Fruit fly (Drosophila melanogaster) whole organism, embryonic: Measurements from ENCODE around the gene Mkp3.

Source experiments
- Atf6 ChIP-seq: fragments of 200-800 bp; sonication (Bioruptor generic); IDR thresholded peaks from 2 replicates; pipeline ENCODE4 v1.3.6; 2022; ENCODE audit warnings: missing biosample characterization, missing genetic modification characterization
- B-H2 ChIP-seq: fragments of 200-800 bp; sonication (Bioruptor generic); optimal IDR thresholded peaks from 2 replicates; lab custom pipeline; 2018; ENCODE audit warnings: missing biosample characterization, mild to moderate bottlenecking, missing genetic modification characterization
- BEAF-32 ChIP-seq: fragments of 200-800 bp; sonication (Bioruptor generic); optimal IDR thresholded peaks from 3 replicates; lab custom pipeline; 2017; ENCODE audit warnings: missing biosample characterization, missing genetic modification characterization, mild to moderate bottlenecking, moderate library complexity, missing genetic modification reagents
- CG10366 ChIP-seq: fragments of 200-800 bp; sonication (Bioruptor generic); IDR thresholded peaks from 2 replicates; pipeline ENCODE4 v1.3.6; 2022; ENCODE audit warnings: missing biosample characterization, missing genetic modification characterization
- CG10543 ChIP-seq: fragments of 200-800 bp; sonication (Bioruptor generic); optimal IDR thresholded peaks from 3 replicates; lab custom pipeline; 2017; ENCODE audit warnings: missing biosample characterization, mild to moderate bottlenecking, missing genetic modification characterization, moderate library complexity
- CG15696 ChIP-seq: fragments of 200-800 bp; sonication (Bioruptor generic); optimal IDR thresholded peaks from 2 replicates; lab custom pipeline; 2019; ENCODE audit warnings: missing biosample characterization, mild to moderate bottlenecking, missing genetic modification characterization, moderate library complexity
- CG17328 ChIP-seq: fragments of 200-800 bp; sonication (Bioruptor generic); IDR thresholded peaks from 2 replicates; pipeline ENCODE4 v1.3.6; 2022; ENCODE audit warnings: missing biosample characterization, missing genetic modification characterization
- CG2875 ChIP-seq: fragments of 200-800 bp; sonication (Bioruptor generic); optimal IDR thresholded peaks from 2 replicates; lab custom pipeline; 2017; ENCODE audit warnings: missing biosample characterization, mild to moderate bottlenecking, missing genetic modification characterization, missing genetic modification reagents
- CG33557 ChIP-seq: fragments of 200-800 bp; sonication (Bioruptor generic); optimal IDR thresholded peaks from 2 replicates; lab custom pipeline; 2019; ENCODE audit warnings: missing biosample characterization, mild to moderate bottlenecking, missing genetic modification characterization, moderate library complexity
- CG3995 ChIP-seq: fragments of 200-800 bp; sonication (Bioruptor generic); optimal IDR thresholded peaks from 3 replicates; lab custom pipeline; 2016; ENCODE audit warnings: missing biosample characterization, missing genetic modification characterization
- CG4360 ChIP-seq: fragments of 200-800 bp; sonication (Bioruptor generic); IDR thresholded peaks from 2 replicates; pipeline ENCODE4 v1.3.6; 2022; ENCODE audit warnings: missing biosample characterization, missing genetic modification characterization
- CG43689 ChIP-seq: fragments of 200-800 bp; sonication (Bioruptor generic); IDR thresholded peaks from 2 replicates; pipeline ENCODE4 v1.3.6; 2022; ENCODE audit warnings: missing biosample characterization, missing genetic modification characterization
- CG6272 ChIP-seq: fragments of 200-800 bp; sonication (Bioruptor generic); IDR thresholded peaks from 2 replicates; pipeline ENCODE4 v1.3.6; 2022; ENCODE audit warnings: missing biosample characterization, missing genetic modification characterization
- CG8281 ChIP-seq: fragments of 200-800 bp; sonication (Bioruptor generic); optimal IDR thresholded peaks from 2 replicates; lab custom pipeline; 2018; ENCODE audit warnings: missing biosample characterization, mild to moderate bottlenecking, missing genetic modification characterization, moderate library complexity
- CG8478 ChIP-seq: fragments of >200 bp; optimal IDR thresholded peaks from 2 replicates; lab custom pipeline; 2018
- CG9609 ChIP-seq: fragments of 200-800 bp; sonication (Bioruptor generic); optimal IDR thresholded peaks from 3 replicates; lab custom pipeline; 2016; ENCODE audit warnings: missing biosample characterization, missing genetic modification characterization
- CkIIα-i1 ChIP-seq: fragments of 200-800 bp; sonication (Bioruptor generic); IDR thresholded peaks from 2 replicates; pipeline ENCODE4 v1.3.6; 2022; ENCODE audit warnings: missing biosample characterization, missing genetic modification characterization
- Drgx ChIP-seq: fragments of 200-800 bp; sonication (Bioruptor generic); IDR thresholded peaks from 2 replicates; pipeline ENCODE4 v1.3.6; 2022; ENCODE audit warnings: missing biosample characterization, missing genetic modification characterization
- GATAe ChIP-seq: fragments of 200-800 bp; sonication (Bioruptor generic); conservative IDR thresholded peaks from 2 replicates; pipeline ENCODE4 v1.3.6; 2022; ENCODE audit warnings: missing biosample characterization, missing genetic modification characterization
- HHEX ChIP-seq: fragments of 200-800 bp; sonication (Bioruptor generic); optimal IDR thresholded peaks from 3 replicates; lab custom pipeline; 2017; ENCODE audit warnings: missing biosample characterization, mild to moderate bottlenecking, missing genetic modification characterization, missing genetic modification reagents
- Hey ChIP-seq: fragments of 200-800 bp; sonication (Bioruptor generic); optimal IDR thresholded peaks from 3 replicates; lab custom pipeline; 2018; ENCODE audit warnings: missing biosample characterization, mild to moderate bottlenecking, missing genetic modification characterization
- Hmx ChIP-seq: fragments of 200-800 bp; sonication (Bioruptor generic); optimal IDR thresholded peaks from 2 replicates; lab custom pipeline; 2016; ENCODE audit warnings: missing biosample characterization, missing genetic modification characterization
- Mes4 ChIP-seq: fragments of 200-800 bp; sonication (Bioruptor generic); optimal IDR thresholded peaks from 2 replicates; lab custom pipeline; 2016; ENCODE audit warnings: missing biosample characterization, missing genetic modification characterization
- NFAT ChIP-seq: fragments of 200-800 bp; sonication (Bioruptor generic); IDR thresholded peaks from 2 replicates; pipeline ENCODE4 v1.3.6; 2022; ENCODE audit warnings: missing biosample characterization, missing genetic modification characterization
- Nf-YC ChIP-seq: fragments of 200-800 bp; optimal IDR thresholded peaks from 3 replicates; lab custom pipeline; 2019; ENCODE audit warnings: missing biosample characterization, mild to moderate bottlenecking, missing genetic modification characterization, moderate library complexity
- Poxn ChIP-seq: fragments of 200-800 bp; sonication (Bioruptor generic); IDR thresholded peaks from 2 replicates; pipeline ENCODE4 v1.3.6; 2022; ENCODE audit warnings: missing biosample characterization, missing genetic modification characterization
- Taf1 ChIP-seq: fragments of 200-800 bp; sonication (Bioruptor generic); IDR thresholded peaks from 2 replicates; pipeline ENCODE4 v1.3.6; 2022; ENCODE audit warnings: missing biosample characterization, missing genetic modification characterization
- Vsx1 ChIP-seq: fragments of 200-800 bp; sonication (Bioruptor generic); optimal IDR thresholded peaks from 2 replicates; lab custom pipeline; 2017; ENCODE audit warnings: missing biosample characterization, mild to moderate bottlenecking, missing genetic modification characterization, missing genetic modification reagents
- YL-1 ChIP-seq: fragments of 200-800 bp; sonication (Bioruptor generic); optimal IDR thresholded peaks from 3 replicates; lab custom pipeline; 2017; ENCODE audit warnings: missing biosample characterization, mild to moderate bottlenecking, missing genetic modification characterization
- ab ChIP-seq: fragments of 200-800 bp; sonication (Bioruptor generic); optimal IDR thresholded peaks from 2 replicates; lab custom pipeline; 2016; ENCODE audit warnings: missing biosample characterization, missing genetic modification characterization
- al ChIP-seq: fragments of 200-800 bp; sonication (Bioruptor generic); IDR thresholded peaks from 2 replicates; pipeline ENCODE4 v1.3.6; 2022; ENCODE audit warnings: missing biosample characterization, missing genetic modification characterization
- ash1 ChIP-seq: fragments of 200-800 bp; sonication (Bioruptor generic); optimal IDR thresholded peaks from 2 replicates; lab custom pipeline; 2018; ENCODE audit warnings: missing biosample characterization, mild to moderate bottlenecking, missing genetic modification characterization
- btn ChIP-seq: fragments of 200-800 bp; sonication (Bioruptor generic); optimal IDR thresholded peaks from 2 replicates; lab custom pipeline; 2016; ENCODE audit warnings: missing biosample characterization, missing genetic modification characterization
- crp ChIP-seq, 2 experiments: fragments of 200-800 bp; sonication (Bioruptor generic); optimal IDR thresholded peaks; 2 replicates in 1 of 2; 3 replicates in 1 of 2; lab custom pipeline; 2017; ENCODE audit warnings: missing biosample characterization in 2 of 2, missing genetic modification characterization in 2 of 2, mild to moderate bottlenecking in 1 of 2, moderate library complexity in 1 of 2
- dmrt99B ChIP-seq: fragments of 200-800 bp; sonication (Bioruptor generic); optimal IDR thresholded peaks from 2 replicates; lab custom pipeline; 2018; ENCODE audit warnings: missing biosample characterization, mild to moderate bottlenecking, missing genetic modification characterization, moderate library complexity
- dysf ChIP-seq: fragments of 200-800 bp; sonication (Bioruptor generic); IDR thresholded peaks from 3 replicates; pipeline ENCODE4 v1.3.6; 2022; ENCODE audit warnings: missing biosample characterization, missing genetic modification characterization
- eve ChIP-seq, 2 experiments: fragments of >200 bp; optimal IDR thresholded peaks; 2 replicates each; lab custom pipeline; 2017; ENCODE audit warnings: missing biosample characterization in 2 of 2, missing genetic modification characterization in 2 of 2
- ham ChIP-seq: fragments of 200-800 bp; sonication (Bioruptor generic); IDR thresholded peaks from 2 replicates; pipeline ENCODE4 v1.3.6; 2022; ENCODE audit warnings: missing biosample characterization, missing genetic modification characterization
- hb ChIP-seq: fragments of 200-800 bp; sonication (Bioruptor generic); IDR thresholded peaks from 3 replicates; pipeline ENCODE4 v1.3.6; 2022; ENCODE audit warnings: missing biosample characterization, missing genetic modification characterization; ENCODE audit not compliant: partially characterized antibody
- ken ChIP-seq: fragments of 200-800 bp; sonication (Bioruptor generic); IDR thresholded peaks from 3 replicates; pipeline ENCODE4 v1.3.6; 2022; ENCODE audit warnings: missing biosample characterization, missing genetic modification characterization
- kni ChIP-seq: fragments of 200-800 bp; sonication (Bioruptor generic); optimal IDR thresholded peaks from 3 replicates; lab custom pipeline; 2017; ENCODE audit warnings: mild to moderate bottlenecking, missing biosample characterization, missing genetic modification reagents, missing genetic modification characterization
- luna ChIP-seq: fragments of 200-800 bp; sonication (Bioruptor generic); optimal IDR thresholded peaks from 2 replicates; lab custom pipeline; 2016; ENCODE audit warnings: missing biosample characterization, missing genetic modification characterization
- mirr ChIP-seq: fragments of 200-800 bp; sonication (Bioruptor generic); optimal IDR thresholded peaks from 3 replicates; lab custom pipeline; 2018; ENCODE audit warnings: missing biosample characterization, mild to moderate bottlenecking, missing genetic modification characterization
- onecut ChIP-seq: fragments of 200-800 bp; sonication (Bioruptor generic); IDR thresholded peaks from 2 replicates; pipeline ENCODE4 v1.3.6; 2022; ENCODE audit warnings: missing biosample characterization, missing genetic modification characterization
- otp ChIP-seq: fragments of 200-800 bp; sonication (Bioruptor generic); IDR thresholded peaks from 3 replicates; pipeline ENCODE4, ENCODE4 v1.3.6; 2022; ENCODE audit warnings: missing biosample characterization, missing genetic modification characterization
- phol ChIP-seq: fragments of 200-800 bp; sonication (Bioruptor generic); optimal IDR thresholded peaks from 3 replicates; lab custom pipeline; 2018; ENCODE audit warnings: missing biosample characterization, mild to moderate bottlenecking, missing genetic modification characterization, moderate library complexity
- row ChIP-seq: fragments of 200-800 bp; sonication (Bioruptor generic); IDR thresholded peaks from 3 replicates; pipeline ENCODE4 v1.3.6; 2022; ENCODE audit warnings: missing biosample characterization, missing genetic modification characterization
- sna ChIP-seq: fragments of 200-800 bp; sonication (Bioruptor generic); IDR thresholded peaks from 2 replicates; pipeline ENCODE4 v1.3.6; 2022; ENCODE audit warnings: missing biosample characterization, missing genetic modification characterization; ENCODE audit not compliant: partially characterized antibody
- tin ChIP-seq: fragments of 200-800 bp; sonication (Bioruptor generic); optimal IDR thresholded peaks from 3 replicates; lab custom pipeline; 2016; ENCODE audit warnings: missing biosample characterization, missing genetic modification characterization
- wek ChIP-seq: fragments of 200-800 bp; sonication (Bioruptor generic); optimal IDR thresholded peaks from 3 replicates; lab custom pipeline; 2018; ENCODE audit warnings: missing biosample characterization, mild to moderate bottlenecking, missing genetic modification characterization, moderate library complexity

The Mkp3 gene

dm6 chr3L:19045299-19046025 lies 40.8 kb downstream of the Mkp3 start, which contains the start of gene nkd (continued):
- TF ChIP-seq ab (GFP tag; lab: Kevin White, UChicago) = peak; percentile 8
- no peak; the same call in 1 of the 2 replicates for TF ChIP-seq ham
- no peak for TF ChIP-seq Hey (tag; lab: Kevin White, UChicago)
- peak; percentile 50 for TF ChIP-seq wek (GFP tag; lab: Kevin White, UChicago)
- peak; percentile 85 for TF ChIP-seq CG15696 (tag; lab: Kevin White, UChicago)
- no peak for TF ChIP-seq CG8478
- peak; percentile 83 for TF ChIP-seq tin (GFP tag; lab: Kevin White, UChicago)
- TF ChIP-seq eve (GFP tag; optimal IDR thresholded peaks at IDR 0.05; lab: Kevin White, UChicago) = no peak
- peak; percentile 62 for TF ChIP-seq CG6272 (GFP tag; lab: Robert Waterston, UW)
- TF ChIP-seq NFAT (GFP tag; lab: Robert Waterston, UW) = peak; percentile 89
- TF ChIP-seq ash1 (GFP tag; lab: Kevin White, UChicago) = peak; percentile 62
- no peak for TF ChIP-seq CkIIα-i1
- peak; percentile 67 for TF ChIP-seq CG8281
- peak; percentile 90 for TF ChIP-seq onecut
- TF ChIP-seq hb (GFP tag; lab: Robert Waterston, UW) = no peak
- peak; percentile 85 for TF ChIP-seq Atf6 (GFP tag; lab: Robert Waterston, UW)
- TF ChIP-seq CG10543 = peak; percentile 70
- TF ChIP-seq btn (GFP tag; lab: Kevin White, UChicago) = no peak
- peak; percentile 80 for TF ChIP-seq ken (GFP tag; lab: Robert Waterston, UW)
- TF ChIP-seq Drgx = peak; percentile 92
- TF ChIP-seq dmrt99B (tag; lab: Kevin White, UChicago) = peak; percentile 91
- TF ChIP-seq CG4360 = peak; percentile 35; the same call in 1 of the 2 replicates
- no peak for TF ChIP-seq BEAF-32 (GFP tag; lab: Kevin White, UChicago)
- peak; percentile 36 for TF ChIP-seq Vsx1 (GFP tag; lab: Kevin White, UChicago)
- TF ChIP-seq CG17328 = peak; percentile 96
- peak; percentile 89 for TF ChIP-seq CG33557
- TF ChIP-seq Poxn (GFP tag; lab: Robert Waterston, UW) = peak; percentile 7; the same call in 1 of the 2 replicates
- TF ChIP-seq CG3995 (GFP tag; lab: Kevin White, UChicago) = peak; percentile 16
- no peak for TF ChIP-seq sna (GFP tag; lab: Robert Waterston, UW)
- TF ChIP-seq dysf (GFP tag; lab: Robert Waterston, UW) = peak; percentile 88
- TF ChIP-seq CG2875 (GFP tag; lab: Kevin White, UChicago) = peak; percentile 61
- peak; percentile 57 for TF ChIP-seq HHEX (GFP tag; lab: Kevin White, UChicago)
- TF ChIP-seq mirr (GFP tag; lab: Kevin White, UChicago) = peak; percentile 60
- TF ChIP-seq Mes4 (GFP tag; lab: Kevin White, UChicago) = peak; percentile 54
- peak; percentile 26; the same call in 1 of the 2 replicates for TF ChIP-seq GATAe (GFP tag; lab: Robert Waterston, UW)
- peak; percentile 63 for TF ChIP-seq kni (GFP tag; lab: Kevin White, UChicago)
- TF ChIP-seq YL-1 (GFP tag; lab: Kevin White, UChicago) = peak; percentile 30
- TF ChIP-seq luna (GFP tag; lab: Kevin White, UChicago) = no peak
- TF ChIP-seq Hmx (GFP tag; lab: Kevin White, UChicago) = no peak
- TF ChIP-seq Taf1 (GFP tag; lab: Robert Waterston, UW) = peak; percentile 69
- TF ChIP-seq al (GFP tag; lab: Robert Waterston, UW) = peak; percentile 78
- TF ChIP-seq CG9609 (GFP tag; lab: Kevin White, UChicago) = peak; percentile 34
- peak; percentile 50; the same call in 1 of the 2 replicates for TF ChIP-seq CG43689 (GFP tag; lab: Robert Waterston, UW)
- TF ChIP-seq otp = peak; percentile 87
- TF ChIP-seq row (GFP tag; lab: Robert Waterston, UW) = peak; percentile 96
- TF ChIP-seq CG10366 (GFP tag; lab: Robert Waterston, UW) = peak; percentile 90
- TF ChIP-seq B-H2 (GFP tag; lab: Kevin White, UChicago) = peak; percentile 85
- no peak for TF ChIP-seq crp (GFP tag; optimal IDR thresholded peaks at IDR 0.05; lab: Kevin White, UChicago)
- TF ChIP-seq phol (tag; lab: Kevin White, UChicago) = peak; percentile 87
- TF ChIP-seq Nf-YC (tag; lab: Kevin White, UChicago) = peak; percentile 81
